Worm (Caenorhabditis elegans) whole organism, L4 larva: ENCODE results near the gene nhr-269.

ENCODE experiments used
- F10B5.3 ChIP-seq: sonication (generic microtip); optimal IDR thresholded peaks from 2 replicates; lab custom pipeline; 2016; ENCODE audit warnings: mild to moderate bottlenecking, missing genetic modification characterization, missing compliant biosample characterization
- R02D3.7 ChIP-seq: fragments of 150-350 bp; sonication (generic microtip); optimal IDR thresholded peaks from 3 replicates; lab custom pipeline; 2014; ENCODE audit warnings: missing biosample characterization, missing genetic modification characterization
- Y48G9A.11 ChIP-seq: fragments of 200-800 bp; sonication (Bioruptor generic); IDR thresholded peaks from 2 replicates; pipeline ENCODE4 v1.3.6; 2022; ENCODE audit warnings: missing genetic modification reagents, missing genetic modification characterization, missing compliant biosample characterization
- ZK546.5 ChIP-seq, 2 experiments: sonication (generic microtip); optimal IDR thresholded peaks; 2 replicates each; lab custom pipeline; 2017; ENCODE audit warnings: missing biosample characterization in 2 of 2, missing genetic modification characterization in 2 of 2
- aly-2 ChIP-seq: sonication (generic microtip); optimal IDR thresholded peaks from 2 replicates; lab custom pipeline; 2018; ENCODE audit warnings: missing biosample characterization, missing genetic modification characterization
- ceh-20 ChIP-seq: fragments of 200-800 bp; sonication (Bioruptor generic); IDR thresholded peaks from 2 replicates; pipeline ENCODE4 v1.3.6; 2022; ENCODE audit warnings: missing genetic modification reagents, missing genetic modification characterization, missing compliant biosample characterization
- ceh-28 ChIP-seq: fragments of 150-350 bp; optimal IDR thresholded peaks from 2 replicates; lab custom pipeline; 2014; ENCODE audit warnings: missing biosample characterization, missing genetic modification reagents, missing genetic modification characterization
- ceh-32 ChIP-seq: sonication (generic microtip); optimal IDR thresholded peaks from 2 replicates; lab custom pipeline; 2016; ENCODE audit warnings: mild to moderate bottlenecking, missing genetic modification characterization, missing compliant biosample characterization; ENCODE audit not compliant: poor library complexity
- ceh-44 ChIP-seq: fragments of 200-800 bp; sonication (Bioruptor generic); IDR thresholded peaks from 2 replicates; pipeline ENCODE4 v1.3.6; 2022; ENCODE audit warnings: missing genetic modification reagents, missing genetic modification characterization, missing compliant biosample characterization
- daf-12 ChIP-seq: fragments of 150-350 bp; optimal IDR thresholded peaks from 2 replicates; lab custom pipeline; 2014; ENCODE audit warnings: missing biosample characterization, missing genetic modification reagents, missing genetic modification characterization
- daf-16 ChIP-seq, 3 experiments: sonication (generic microtip); optimal IDR thresholded peaks; 2 replicates each; lab custom pipeline; 2016 to 2017; ENCODE audit warnings: missing genetic modification characterization in 3 of 3, missing genetic modification reagents in 3 of 3, mild to moderate bottlenecking in 2 of 3, missing compliant biosample characterization in 2 of 3, missing biosample characterization in 1 of 3, moderate library complexity in 1 of 3
- daf-8 ChIP-seq: fragments of 200-800 bp; sonication (Bioruptor generic); IDR thresholded peaks from 2 replicates; pipeline ENCODE4 v1.3.6; 2022; ENCODE audit warnings: missing genetic modification characterization, missing compliant biosample characterization
- dmd-6 ChIP-seq: fragments of 200-800 bp; sonication (Bioruptor generic); IDR thresholded peaks from 2 replicates; pipeline ENCODE4 v1.3.6; 2022; ENCODE audit warnings: missing genetic modification reagents, missing genetic modification characterization, missing compliant biosample characterization
- dmd-8 ChIP-seq: fragments of 200-800 bp; sonication (Bioruptor generic); IDR thresholded peaks from 2 replicates; pipeline ENCODE4 v1.3.6; 2022; ENCODE audit warnings: missing genetic modification characterization, missing compliant biosample characterization
- dve-1 ChIP-seq: sonication (generic microtip); optimal IDR thresholded peaks from 2 replicates; lab custom pipeline; 2017; ENCODE audit warnings: antibody characterized with exemption, mild to moderate bottlenecking, missing genetic modification characterization, missing compliant biosample characterization; ENCODE audit not compliant: insufficient read depth
- egl-27 ChIP-seq: sonication (generic microtip); optimal IDR thresholded peaks from 3 replicates; lab custom pipeline; 2017; ENCODE audit warnings: missing biosample characterization, missing genetic modification reagents, missing genetic modification characterization
- egl-43 ChIP-seq: fragments of 200-800 bp; sonication (Bioruptor generic); IDR thresholded peaks from 2 replicates; pipeline ENCODE4 v1.3.6; 2022; ENCODE audit warnings: missing genetic modification reagents, missing genetic modification characterization, missing compliant biosample characterization
- fkh-10 ChIP-seq: fragments of 150-350 bp; optimal IDR thresholded peaks from 2 replicates; lab custom pipeline; 2014; ENCODE audit warnings: missing biosample characterization, missing genetic modification reagents, missing genetic modification characterization
- hmg-1.1 ChIP-seq: fragments of 200-800 bp; sonication (Bioruptor generic); IDR thresholded peaks from 2 replicates; pipeline ENCODE4 v1.3.6; 2022; ENCODE audit warnings: missing genetic modification reagents, missing genetic modification characterization, missing compliant biosample characterization
- jun-1 ChIP-seq: fragments of 150-350 bp; optimal IDR thresholded peaks from 2 replicates; lab custom pipeline; 2014; ENCODE audit warnings: missing biosample characterization, missing genetic modification reagents, missing genetic modification characterization
- lin-1 ChIP-seq: fragments of 200-800 bp; sonication (Bioruptor generic); IDR thresholded peaks from 2 replicates; pipeline ENCODE4 v1.3.6; 2022; ENCODE audit warnings: missing genetic modification reagents, missing genetic modification characterization, missing compliant biosample characterization
- lin-15B ChIP-seq: fragments of 150-350 bp; sonication (generic microtip); optimal IDR thresholded peaks from 3 replicates; lab custom pipeline; 2014; ENCODE audit warnings: missing biosample characterization, missing genetic modification characterization
- lin-29 ChIP-seq: fragments of 200-800 bp; sonication (Bioruptor generic); IDR thresholded peaks from 2 replicates; pipeline ENCODE4 v1.3.6; 2022; ENCODE audit warnings: missing genetic modification reagents, missing genetic modification characterization, missing compliant biosample characterization
- mdt-29 ChIP-seq: fragments of 200-800 bp; sonication (Bioruptor generic); IDR thresholded peaks from 2 replicates; pipeline ENCODE4 v1.3.6; 2022; ENCODE audit warnings: missing genetic modification reagents, missing genetic modification characterization, missing compliant biosample characterization
- mep-1 ChIP-seq: fragments of 150-350 bp; sonication (generic microtip); optimal IDR thresholded peaks from 3 replicates; lab custom pipeline; 2014; ENCODE audit warnings: missing biosample characterization, missing genetic modification characterization
- nhr-10 ChIP-seq: fragments of 150-350 bp; optimal IDR thresholded peaks from 2 replicates; lab custom pipeline; 2014; ENCODE audit warnings: missing biosample characterization, missing genetic modification characterization
- nhr-11 ChIP-seq: fragments of 150-350 bp; optimal IDR thresholded peaks from 2 replicates; lab custom pipeline; 2014; ENCODE audit warnings: missing biosample characterization, missing genetic modification characterization
- nhr-111 ChIP-seq: fragments of 200-800 bp; sonication (Bioruptor generic); optimal IDR thresholded peaks from 2 replicates; lab custom pipeline; 2018; ENCODE audit warnings: mild to moderate bottlenecking, missing genetic modification characterization, missing compliant biosample characterization
- nhr-237 ChIP-seq: sonication (generic microtip); optimal IDR thresholded peaks from 2 replicates; lab custom pipeline; 2017; ENCODE audit warnings: missing biosample characterization, missing genetic modification characterization
- nhr-28 ChIP-seq: fragments of 150-350 bp; optimal IDR thresholded peaks from 2 replicates; lab custom pipeline; 2014; ENCODE audit warnings: missing biosample characterization, missing genetic modification characterization
- nhr-42 ChIP-seq: fragments of 200-800 bp; sonication (Bioruptor generic); IDR thresholded peaks from 2 replicates; pipeline ENCODE4 v1.3.6; 2022; ENCODE audit warnings: missing genetic modification characterization, missing compliant biosample characterization
- nhr-48 ChIP-seq: sonication (generic microtip); optimal IDR thresholded peaks from 2 replicates; lab custom pipeline; 2016; ENCODE audit warnings: mild to moderate bottlenecking, missing genetic modification characterization, missing compliant biosample characterization
- nhr-6 ChIP-seq: fragments of 150-350 bp; optimal IDR thresholded peaks from 2 replicates; lab custom pipeline; 2014; ENCODE audit warnings: missing biosample characterization, missing genetic modification characterization
- nhr-76 ChIP-seq: fragments of 150-350 bp; optimal IDR thresholded peaks from 2 replicates; lab custom pipeline; 2014; ENCODE audit warnings: missing biosample characterization, missing genetic modification characterization
- pqm-1 ChIP-seq: sonication (generic microtip); optimal IDR thresholded peaks from 2 replicates; lab custom pipeline; 2017; ENCODE audit warnings: missing biosample characterization, missing genetic modification characterization
- sdz-12 ChIP-seq: fragments of 200-800 bp; sonication (Bioruptor generic); optimal IDR thresholded peaks from 2 replicates; lab custom pipeline; 2018; ENCODE audit warnings: mild to moderate bottlenecking, missing genetic modification characterization, missing compliant biosample characterization
- spr-1 ChIP-seq: sonication (generic microtip); optimal IDR thresholded peaks from 2 replicates; lab custom pipeline; 2016; ENCODE audit warnings: mild to moderate bottlenecking, missing genetic modification characterization, missing compliant biosample characterization
- spr-3 ChIP-seq: fragments of 200-800 bp; sonication (Bioruptor generic); optimal IDR thresholded peaks from 2 replicates; lab custom pipeline; 2018; ENCODE audit warnings: mild to moderate bottlenecking, missing genetic modification characterization, missing compliant biosample characterization
- unc-62 ChIP-seq, 3 experiments: fragments of 150-350 bp in 1 of 3; sonication (generic microtip); optimal IDR thresholded peaks in 2 of 3; peaks in 1 of 3; 1 replicate in 1 of 3; 2 replicates in 2 of 3; lab custom pipeline; 2014 to 2017; ENCODE audit warnings: missing biosample characterization in 3 of 3, missing genetic modification characterization in 3 of 3, missing genetic modification reagents in 3 of 3, missing genotype in 1 of 3
- zag-1 ChIP-seq: fragments of 150-350 bp; optimal IDR thresholded peaks from 2 replicates; lab custom pipeline; 2014; ENCODE audit warnings: missing biosample characterization, missing genetic modification characterization
- zfp-2 ChIP-seq: sonication (generic microtip); optimal IDR thresholded peaks from 2 replicates; lab custom pipeline; 2016; ENCODE audit warnings: mild to moderate bottlenecking, missing genetic modification characterization, missing compliant biosample characterization
- zfp-3 ChIP-seq: fragments of 200-800 bp; sonication (Bioruptor generic); conservative IDR thresholded peaks from 2 replicates; pipeline ENCODE4 v1.3.6; 2022; ENCODE audit warnings: missing genetic modification reagents, missing genetic modification characterization, missing compliant biosample characterization
- ztf-11 ChIP-seq: fragments of 150-350 bp; optimal IDR thresholded peaks from 2 replicates; lab custom pipeline; 2014; ENCODE audit warnings: missing biosample characterization, missing genetic modification characterization

The nhr-269 gene

DNA sequence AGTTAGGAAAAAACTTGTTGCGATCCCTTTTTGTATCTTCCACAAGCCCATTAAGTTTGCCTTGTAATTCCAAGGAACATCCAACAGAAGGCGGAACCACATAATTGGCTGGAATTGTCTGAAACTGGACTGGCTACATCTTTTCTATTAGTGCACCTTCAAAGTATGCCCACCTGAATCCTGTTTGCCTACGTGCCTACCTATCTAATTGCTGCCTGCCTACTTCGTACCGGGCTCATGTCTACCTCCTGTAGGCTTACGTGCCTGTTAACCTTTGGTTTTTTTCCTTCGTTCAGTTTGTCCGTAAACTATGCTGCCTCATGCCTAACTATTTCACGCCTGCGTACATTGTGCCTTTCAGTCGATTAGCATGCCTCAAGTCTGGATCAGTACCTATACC is 32.2 kb downstream of the nhr-269 start, which contains the start of gene wrt-7:
Gene wrt-7 (minus strand): TSS at position 101 of the 400 bp plus-strand sequence.
- TF ChIP-seq unc-62 (GFP tag; optimal IDR thresholded peaks at IDR 0.05 in 1 of 2; lab: Kevin White, UChicago): peak in 1 of 2 experiments; percentile 33
- no peak for TF ChIP-seq unc-62 (tag; optimal IDR thresholded peaks at IDR 0.05; lab: Kevin White, UChicago)
- no peak for TF ChIP-seq jun-1 (tag; lab: Kevin White, UChicago)

DNA sequence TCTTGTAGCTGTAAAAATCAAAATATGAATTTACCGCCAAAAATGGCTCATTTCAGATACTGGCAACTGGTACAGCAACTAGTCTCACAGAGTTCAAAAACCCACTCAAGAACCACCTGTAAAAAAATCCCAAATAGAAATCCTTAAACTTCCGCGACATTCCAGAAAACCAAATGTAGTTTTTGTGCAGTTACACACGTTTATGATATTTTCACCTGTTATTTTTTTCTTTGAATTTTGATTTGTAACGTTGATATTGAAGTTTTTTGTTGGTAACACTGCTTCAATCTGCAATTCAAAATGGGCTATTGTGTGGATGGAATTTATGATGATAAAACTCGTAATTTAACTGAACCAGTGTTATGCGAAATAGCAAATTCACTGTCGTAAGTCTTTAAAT is 36.8 kb downstream of the nhr-269 start, which contains the start of gene srw-113:
Gene srw-113 (plus strand): TSS at position 301 of the 400 bp plus-strand sequence.
- TF ChIP-seq F10B5.3 (tag; lab: Kevin White, UChicago) (no peak), nhr-6 (tag; lab: Kevin White, UChicago) (no peak), R02D3.7 (tag; lab: Kevin White, UChicago) (no peak), nhr-237 (tag; lab: Kevin White, UChicago) (no peak), ceh-28 (tag; lab: Kevin White, UChicago) (no peak), nhr-11 (tag; lab: Kevin White, UChicago) (no peak), ceh-44 (GFP tag; lab: Robert Waterston, UW) (no peak), dve-1 (tag; lab: Kevin White, UChicago) (no peak), pqm-1 (tag; lab: Kevin White, UChicago) (no peak), daf-8 (no peak), egl-27 (tag; lab: Kevin White, UChicago) (no peak), mep-1 (no peak), nhr-42 (GFP tag; lab: Robert Waterston, UW) (no peak), spr-1 (tag; lab: Kevin White, UChicago) (no peak), aly-2 (tag; lab: Kevin White, UChicago) (no peak), spr-3 (GFP tag; lab: Kevin White, UChicago) (no peak), egl-43 (GFP tag; lab: Robert Waterston, UW) (no peak), nhr-76 (tag; lab: Kevin White, UChicago) (no peak), ceh-20 (GFP tag; lab: Robert Waterston, UW) (no peak)

DNA sequence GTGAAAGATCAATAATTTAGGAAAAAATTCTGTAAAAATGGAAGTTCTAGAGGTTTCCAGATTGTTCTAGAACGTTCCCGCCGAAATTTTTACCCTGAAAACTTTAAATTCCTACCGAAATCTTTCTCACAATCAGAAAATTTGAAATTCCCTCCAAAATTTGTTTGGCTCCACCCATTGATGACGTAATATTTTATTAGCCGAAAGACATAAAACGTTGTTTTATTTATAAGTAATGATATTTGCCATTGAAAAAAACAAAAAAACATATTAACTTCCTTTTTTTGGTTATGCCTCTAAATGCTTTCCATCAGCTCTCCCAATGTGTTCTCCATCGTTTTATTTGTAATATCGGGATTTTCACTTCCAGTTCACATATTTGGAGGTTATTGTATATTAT is 39.3 kb downstream of the nhr-269 start, which contains the start of gene srh-295:
Gene srh-295 (plus strand): TSS at position 301 of the 400 bp plus-strand sequence.
- no peak for TF ChIP-seq lin-1 (GFP tag; lab: Robert Waterston, UW)
- TF ChIP-seq ceh-32 (tag; lab: Kevin White, UChicago): no peak
- TF ChIP-seq nhr-10 (tag; lab: Kevin White, UChicago): no peak
- TF ChIP-seq mdt-29 (GFP tag; lab: Robert Waterston, UW): no peak
- TF ChIP-seq aly-2 (tag; lab: Kevin White, UChicago): no peak
- TF ChIP-seq zag-1: no peak
- TF ChIP-seq ceh-28 (tag; lab: Kevin White, UChicago): no peak
- no peak for TF ChIP-seq nhr-11 (tag; lab: Kevin White, UChicago)
- no peak for TF ChIP-seq daf-8
- TF ChIP-seq zfp-2 (tag; lab: Kevin White, UChicago): no peak
- TF ChIP-seq fkh-10 (GFP tag; lab: Kevin White, UChicago): no peak
- TF ChIP-seq Y48G9A.11 (GFP tag; lab: Robert Waterston, UW): no peak
- TF ChIP-seq nhr-111 (GFP tag; lab: Kevin White, UChicago): no peak
- TF ChIP-seq zfp-3 (GFP tag; lab: Robert Waterston, UW): no peak
- no peak for TF ChIP-seq sdz-12 (GFP tag; lab: Kevin White, UChicago)
- no peak for TF ChIP-seq ztf-11
- no peak for TF ChIP-seq nhr-42 (GFP tag; lab: Robert Waterston, UW)

DNA sequence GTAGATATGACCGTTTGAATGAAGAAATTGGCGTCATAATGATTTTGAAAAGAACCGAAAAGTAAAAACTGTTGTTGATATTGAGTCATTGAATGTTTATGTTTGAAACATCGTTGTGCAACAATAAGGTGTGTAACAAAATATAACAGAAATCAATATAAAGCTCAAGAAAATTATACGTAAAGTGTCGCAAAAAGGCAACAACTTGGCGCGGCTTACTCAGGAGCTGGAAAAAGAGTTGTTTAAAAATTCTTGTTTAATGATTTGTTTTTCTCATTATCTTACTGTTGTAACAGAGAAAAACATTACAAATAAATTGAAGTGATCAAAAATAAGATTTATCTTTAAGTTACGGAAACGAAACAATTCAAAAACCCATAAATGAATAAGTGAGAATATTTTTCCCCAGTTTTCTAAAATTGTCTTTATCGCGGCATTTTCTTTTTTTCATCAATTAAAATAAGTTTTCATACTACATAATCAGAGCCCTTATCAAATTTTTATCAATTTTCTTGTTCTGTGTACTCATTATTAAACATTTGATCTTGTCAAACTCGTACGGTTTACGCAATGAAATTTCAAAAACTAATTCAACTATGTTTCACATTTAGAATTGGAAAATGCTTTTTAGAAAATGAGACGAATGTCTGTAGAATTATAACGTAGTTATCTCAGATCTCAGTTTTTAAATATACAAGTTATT is 41.7 kb downstream of the nhr-269 start, which contains the start of gene ZK1037.6:
Gene ZK1037.6 (minus strand): TSS at position 51 of the 703 bp plus-strand sequence.
- TF ChIP-seq nhr-76 (tag; lab: Kevin White, UChicago) (no peak), dmd-6 (no peak; the same call in 1 of the 2 replicates), aly-2 (tag; lab: Kevin White, UChicago) (no peak), unc-62 (GFP tag; optimal IDR thresholded peaks at IDR 0.05 in 1 of 2; lab: Kevin White, UChicago) (no peak), unc-62 (tag; optimal IDR thresholded peaks at IDR 0.05; lab: Kevin White, UChicago) (no peak), lin-29 (GFP tag; lab: Robert Waterston, UW) (no peak), nhr-48 (tag; lab: Kevin White, UChicago) (no peak), daf-12 (tag; lab: Kevin White, UChicago) (no peak), pqm-1 (tag; lab: Kevin White, UChicago) (peak; percentile 9), lin-15B (tag; lab: Kevin White, UChicago) (no peak), ZK546.5 (tag; optimal IDR thresholded peaks at IDR 0.05; lab: Kevin White, UChicago) (no peak), hmg-1.1 (GFP tag; lab: Robert Waterston, UW) (no peak), ceh-32 (tag; lab: Kevin White, UChicago) (no peak), dmd-8 (no peak), ceh-20 (GFP tag; lab: Robert Waterston, UW) (no peak), daf-16 (GFP tag; optimal IDR thresholded peaks at IDR 0.05; lab: Kevin White, UChicago) (no peak), daf-16 (tag; optimal IDR thresholded peaks at IDR 0.05; lab: Kevin White, UChicago) (peak; percentile 15), nhr-28 (tag; lab: Kevin White, UChicago) (peak; percentile 0)
